Worm (Caenorhabditis elegans) whole organism, L1 larva: ENCODE results near the gene C17C3.11.

Source experiments
- C04F5.9 ChIP-seq: sonication (generic microtip); optimal IDR thresholded peaks from 2 replicates; lab custom pipeline; 2016; ENCODE audit warnings: missing genetic modification characterization, missing compliant biosample characterization
- F16B12.6 ChIP-seq: fragments of 150-350 bp; optimal IDR thresholded peaks from 2 replicates; lab custom pipeline; 2014; ENCODE audit warnings: missing biosample characterization, missing genetic modification characterization
- alr-1 ChIP-seq: fragments of 200-800 bp; sonication (Bioruptor generic); optimal IDR thresholded peaks from 2 replicates; lab custom pipeline; 2018; ENCODE audit warnings: borderline replicate concordance, mild to moderate bottlenecking, missing genetic modification characterization, missing compliant biosample characterization
- ama-1 ChIP-seq: fragments of 150-350 bp; optimal IDR thresholded peaks from 2 replicates; lab custom pipeline; 2014
- blmp-1 ChIP-seq: fragments of 150-350 bp; optimal IDR thresholded peaks from 2 replicates; lab custom pipeline; 2014; ENCODE audit warnings: missing biosample characterization, missing genetic modification characterization
- ceh-8 ChIP-seq: fragments of 200-800 bp; sonication (Bioruptor generic); optimal IDR thresholded peaks from 2 replicates; lab custom pipeline; 2018; ENCODE audit warnings: mild to moderate bottlenecking, missing genetic modification characterization, moderate library complexity, missing compliant biosample characterization
- ceh-82 ChIP-seq, 3 experiments: fragments of 150-350 bp in 1 of 3; sonication (generic microtip) in 2 of 3; optimal IDR thresholded peaks; 2 replicates each; lab custom pipeline; 2014 to 2017; ENCODE audit warnings: missing biosample characterization in 3 of 3, missing genetic modification characterization in 3 of 3
- dpl-1 ChIP-seq, 3 experiments: fragments of 150-350 bp in 2 of 3; sonication (generic microtip) in 1 of 3; optimal IDR thresholded peaks; 2 replicates each; lab custom pipeline; 2014 to 2017; ENCODE audit warnings: missing biosample characterization in 3 of 3, missing genetic modification characterization in 3 of 3, missing genetic modification reagents in 3 of 3
- efl-1 ChIP-seq, 4 experiments: fragments of 150-350 bp; optimal IDR thresholded peaks in 3 of 4; peaks in 1 of 4; 1 replicate in 1 of 4; 2 replicates in 3 of 4; lab custom pipeline; 2014; ENCODE audit warnings: missing biosample characterization in 2 of 4, missing genetic modification characterization in 2 of 4, missing genetic modification reagents in 2 of 4
- egl-13 ChIP-seq: sonication (generic microtip); optimal IDR thresholded peaks from 2 replicates; lab custom pipeline; 2016; ENCODE audit warnings: missing genotype, missing genetic modification reagents, missing genetic modification characterization, missing compliant biosample characterization
- elt-2 ChIP-seq: sonication (generic microtip); optimal IDR thresholded peaks from 2 replicates; lab custom pipeline; 2016; ENCODE audit warnings: missing genetic modification characterization, mild to moderate bottlenecking, inconsistent platforms, missing compliant biosample characterization, missing genetic modification reagents
- ets-5 ChIP-seq: fragments of 200-800 bp; sonication (Bioruptor generic); IDR thresholded peaks from 2 replicates; pipeline ENCODE4 v1.3.6; 2022; ENCODE audit warnings: missing genetic modification characterization, missing compliant biosample characterization
- fkh-4 ChIP-seq: sonication (generic microtip); optimal IDR thresholded peaks from 2 replicates; lab custom pipeline; 2016; ENCODE audit warnings: missing compliant biosample characterization, missing genetic modification characterization, borderline replicate concordance
- hpl-2 ChIP-seq: fragments of 150-350 bp; optimal IDR thresholded peaks from 2 replicates; lab custom pipeline; 2014; ENCODE audit warnings: missing biosample characterization, missing genetic modification reagents, missing genetic modification characterization
- isw-1 ChIP-seq: fragments of 200-800 bp; sonication (Bioruptor generic); IDR thresholded peaks from 2 replicates; pipeline ENCODE4 v1.3.6; 2022; ENCODE audit warnings: missing genetic modification characterization, missing compliant biosample characterization
- lin-13 ChIP-seq: fragments of 150-350 bp; optimal IDR thresholded peaks from 2 replicates; lab custom pipeline; 2014; ENCODE audit warnings: missing biosample characterization, missing genetic modification reagents, missing genetic modification characterization
- lin-14 ChIP-seq: fragments of 200-800 bp; sonication (Bioruptor generic); optimal IDR thresholded peaks from 2 replicates; lab custom pipeline; 2018; ENCODE audit warnings: mild to moderate bottlenecking, missing genetic modification characterization, moderate library complexity, missing compliant biosample characterization
- lin-15B ChIP-seq: fragments of 150-350 bp; sonication (generic microtip); optimal IDR thresholded peaks from 3 replicates; lab custom pipeline; 2014; ENCODE audit warnings: missing biosample characterization, missing genetic modification characterization
- lin-35 ChIP-seq, 2 experiments: fragments of 150-350 bp; optimal IDR thresholded peaks; 2 replicates each; lab custom pipeline; 2014; ENCODE audit warnings: missing biosample characterization in 2 of 2, missing genetic modification characterization in 2 of 2, missing genetic modification reagents in 2 of 2
- lsy-2 ChIP-seq, 2 experiments: fragments of 150-350 bp; optimal IDR thresholded peaks; 2 replicates each; lab custom pipeline; 2014; ENCODE audit warnings: missing biosample characterization in 2 of 2, missing genetic modification characterization in 2 of 2
- mep-1 ChIP-seq: fragments of 150-350 bp; optimal IDR thresholded peaks from 2 replicates; lab custom pipeline; 2014; ENCODE audit warnings: missing biosample characterization, missing genetic modification characterization
- nhr-19 ChIP-seq: fragments of 200-800 bp; sonication (Bioruptor generic); conservative IDR thresholded peaks from 2 replicates; pipeline ENCODE4 v1.3.6; 2022; ENCODE audit warnings: missing genetic modification characterization, missing compliant biosample characterization
- nhr-28 ChIP-seq: fragments of 150-350 bp; optimal IDR thresholded peaks from 2 replicates; lab custom pipeline; 2014; ENCODE audit warnings: missing biosample characterization, missing genetic modification characterization
- nhr-71 ChIP-seq: sonication (generic microtip); optimal IDR thresholded peaks from 2 replicates; lab custom pipeline; 2016; ENCODE audit warnings: mild to moderate bottlenecking, missing genetic modification characterization, moderate library complexity, missing compliant biosample characterization
- nhr-76 ChIP-seq: sonication (generic microtip); optimal IDR thresholded peaks from 2 replicates; lab custom pipeline; 2017; ENCODE audit warnings: missing biosample characterization, missing genetic modification characterization
- nhr-85 ChIP-seq: sonication (generic microtip); peaks from one replicate; lab custom pipeline; 2016; ENCODE audit warnings: missing genetic modification characterization, inconsistent platforms, missing compliant biosample characterization
- pag-3 ChIP-seq: sonication (generic microtip); optimal IDR thresholded peaks from 2 replicates; lab custom pipeline; 2017; ENCODE audit warnings: missing genetic modification characterization, mild to moderate bottlenecking, missing compliant biosample characterization, antibody characterized with exemption, borderline replicate concordance; ENCODE audit not compliant: insufficient read depth
- rnt-1 ChIP-seq: sonication (generic microtip); optimal IDR thresholded peaks from 2 replicates; lab custom pipeline; 2016; ENCODE audit warnings: mild to moderate bottlenecking, missing genetic modification characterization, moderate library complexity, missing compliant biosample characterization
- skn-1 ChIP-seq: fragments of 150-350 bp; optimal IDR thresholded peaks from 2 replicates; lab custom pipeline; 2014; ENCODE audit warnings: missing biosample characterization, missing genetic modification characterization
- snu-23 ChIP-seq: sonication (generic microtip); optimal IDR thresholded peaks from 2 replicates; lab custom pipeline; 2016; ENCODE audit warnings: missing genetic modification characterization, missing compliant biosample characterization
- unc-130 ChIP-seq: fragments of 150-350 bp; optimal IDR thresholded peaks from 2 replicates; lab custom pipeline; 2017; ENCODE audit warnings: missing biosample characterization, missing genetic modification characterization, inconsistent platforms
- vab-15 ChIP-seq: sonication (generic microtip); optimal IDR thresholded peaks from 2 replicates; lab custom pipeline; 2017; ENCODE audit warnings: missing genotype, mild to moderate bottlenecking, missing genetic modification characterization, missing compliant biosample characterization
- zag-1 ChIP-seq: fragments of 150-350 bp; optimal IDR thresholded peaks from 2 replicates; lab custom pipeline; 2014; ENCODE audit warnings: missing biosample characterization, missing genetic modification characterization

The C17C3.11 gene

ce11 chrII:5500470-5500869 lies 37.2 kb upstream of the C17C3.11 start, which contains the start of gene fzy-1:
Gene fzy-1 (plus strand): TSS chrII:5500770.
- TF ChIP-seq egl-13 (tag; lab: Kevin White, UChicago) (no peak), nhr-85 (tag; lab: Kevin White, UChicago) (no peak), nhr-71 (tag; lab: Kevin White, UChicago) (no peak), hpl-2 (GFP tag; lab: Kevin White, UChicago) (no peak), zag-1 (tag; lab: Kevin White, UChicago) (no peak)

ce11 chrII:5500986-5501657 lies 36.5 kb upstream of the C17C3.11 start, which contains the start of gene F12A10.8:
Gene F12A10.8 (minus strand): TSS chrII:5501064.
- TF ChIP-seq lsy-2 (tag; optimal IDR thresholded peaks at IDR 0.05; lab: Kevin White, UChicago) (peak in 1 of 2 experiments; percentile 68), nhr-76 (no peak), lin-14 (GFP tag; lab: Kevin White, UChicago) (peak; percentile 29), lin-35 (GFP tag; optimal IDR thresholded peaks at IDR 0.05; lab: Kevin White, UChicago) (peak; percentile 75 to 92), ceh-8 (GFP tag; lab: Kevin White, UChicago) (no peak), skn-1 (tag; lab: Kevin White, UChicago) (peak; percentile 17), mep-1 (tag; lab: Kevin White, UChicago) (peak; percentile 46), lin-15B (tag; lab: Kevin White, UChicago) (peak; percentile 67), snu-23 (peak; percentile 24), rnt-1 (tag; lab: Kevin White, UChicago) (peak; percentile 21), dpl-1 (GFP tag; optimal IDR thresholded peaks at IDR 0.05; lab: Kevin White, UChicago) (peak; percentile 67 to 87 (median 79)), F16B12.6 (peak; percentile 30), nhr-85 (tag; lab: Kevin White, UChicago) (peak; percentile 33), blmp-1 (peak; percentile 55), efl-1 (optimal IDR thresholded peaks at IDR 0.05; lab: Kevin White, UChicago) (peak; percentile 57 to 83), efl-1 (GFP tag; optimal IDR thresholded peaks at IDR 0.05 in 1 of 2; lab: Kevin White, UChicago) (peak; percentile 85 to 98), ceh-82 (tag; optimal IDR thresholded peaks at IDR 0.05; lab: Kevin White, UChicago) (peak in 1 of 3 experiments; percentile 32), pag-3 (no peak), ama-1 (lab: Kevin White, UChicago) (no peak), C04F5.9 (tag; lab: Kevin White, UChicago) (no peak)

ce11 chrII:5503760-5504159 lies 33.9 kb upstream of the C17C3.11 start, which contains the start of gene cyp-44A1:
Gene cyp-44A1 (plus strand): TSS chrII:5504044.
- TF ChIP-seq vab-15 = no peak
- peak; percentile 40 for TF ChIP-seq elt-2 (tag; lab: Kevin White, UChicago)
- TF ChIP-seq, all 84 proteins: peak for 1

- TF ChIP-seq rnt-1 (tag; lab: Kevin White, UChicago) (no peak), unc-130 (tag; lab: Kevin White, UChicago) (no peak), lin-35 (GFP tag; optimal IDR thresholded peaks at IDR 0.05; lab: Kevin White, UChicago) (peak in 1 of 2 experiments; percentile 24), lin-15B (tag; lab: Kevin White, UChicago) (peak; percentile 28), ceh-82 (tag; optimal IDR thresholded peaks at IDR 0.05; lab: Kevin White, UChicago) (no peak), dpl-1 (GFP tag; optimal IDR thresholded peaks at IDR 0.05; lab: Kevin White, UChicago) (peak in 1 of 3 experiments; percentile 45), nhr-19 (GFP tag; lab: Robert Waterston, UW) (no peak), isw-1 (GFP tag; lab: Robert Waterston, UW) (no peak), ceh-8 (GFP tag; lab: Kevin White, UChicago) (no peak), lin-14 (GFP tag; lab: Kevin White, UChicago) (no peak), ets-5 (GFP tag; lab: Robert Waterston, UW) (no peak), lin-13 (GFP tag; lab: Kevin White, UChicago) (no peak), blmp-1 (peak; percentile 95), vab-15 (no peak), alr-1 (tag; lab: Kevin White, UChicago) (no peak), nhr-28 (no peak), lsy-2 (tag; optimal IDR thresholded peaks at IDR 0.05; lab: Kevin White, UChicago) (peak in 1 of 2 experiments; percentile 33), snu-23 (no peak), efl-1 (optimal IDR thresholded peaks at IDR 0.05; lab: Kevin White, UChicago) (peak; percentile 20 to 23), efl-1 (GFP tag; optimal IDR thresholded peaks at IDR 0.05 in 1 of 2; lab: Kevin White, UChicago) (peak in 1 of 2 experiments; percentile 17), fkh-4 (tag; lab: Kevin White, UChicago) (no peak)
Measured at ce11 chrII:5505820-5506287, 31.8 kb upstream of the C17C3.11 start, which contains the start of gene npp-24. Gene npp-24 (plus strand): TSS chrII:5505870.
